Fruit fly (Drosophila melanogaster): ENCODE results near the gene kto.
A peak's percentile ranks its signal among the peaks of the same experiment; 100 is the strongest.

kto gene

DNA sequence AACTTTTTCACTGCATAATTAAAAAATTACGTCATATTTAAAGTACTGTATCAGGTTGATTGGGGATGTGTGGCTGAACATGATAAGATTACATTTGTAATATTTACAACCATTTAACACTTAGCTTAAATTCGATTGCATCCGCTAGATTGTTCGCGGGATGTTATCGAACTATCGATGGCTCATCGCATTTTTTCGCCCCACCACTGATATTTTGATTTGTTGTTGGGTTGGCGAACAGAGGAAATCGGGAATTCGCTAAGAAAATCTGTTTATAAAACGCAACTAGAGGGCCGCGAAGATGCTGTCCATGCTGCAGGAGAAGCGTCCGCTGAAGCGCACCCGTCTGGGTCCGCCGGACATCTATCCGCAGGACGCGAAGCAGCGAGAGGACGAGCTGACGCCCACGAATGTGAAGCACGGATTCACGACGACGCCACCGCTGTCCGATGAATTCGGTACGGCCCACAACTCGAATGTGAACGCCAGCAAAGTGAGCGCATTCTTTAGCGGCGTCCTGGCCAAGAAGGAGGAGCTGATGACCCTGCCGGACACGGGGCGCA lies at the start of gene kto:
Gene kto (plus strand): TSS at position 240 of the 563 bp plus-strand sequence.
- TF ChIP-seq EcR (GFP tag; optimal IDR thresholded peaks at IDR 0.05) (no peak), usp (GFP tag; optimal IDR thresholded peaks at IDR 0.05) (no peak), CG8478 (optimal IDR thresholded peaks at IDR 0.05) (no peak), Dll (optimal IDR thresholded peaks at IDR 0.05) (no peak), psq (optimal IDR thresholded peaks at IDR 0.05) (no peak), pan (optimal IDR thresholded peaks at IDR 0.05) (no peak)

DNA sequence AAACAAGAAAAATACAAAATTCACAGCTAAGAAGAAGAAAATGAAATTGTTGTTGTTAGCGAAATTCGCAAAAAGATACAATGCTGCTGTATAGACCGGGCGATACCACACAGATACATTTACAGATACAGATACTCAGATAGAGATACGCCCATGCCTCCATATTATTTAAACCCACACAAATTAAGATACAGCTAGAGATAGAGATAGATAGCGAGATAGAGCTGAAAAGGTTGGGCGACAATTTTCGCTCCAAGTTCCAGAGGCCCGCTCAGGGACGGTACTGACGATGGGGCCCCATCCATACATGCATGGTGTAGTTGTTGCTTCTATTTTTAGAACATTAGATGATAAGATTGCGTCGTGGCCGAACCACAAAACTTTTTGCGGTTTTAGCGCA lies 48.8 kb upstream of the kto start:
- no peak for TF ChIP-seq CG8478 (optimal IDR thresholded peaks at IDR 0.05)
- TF ChIP-seq pan (optimal IDR thresholded peaks at IDR 0.05), result no peak
- TF ChIP-seq Dll (optimal IDR thresholded peaks at IDR 0.05), result no peak
- TF ChIP-seq EcR (GFP tag; optimal IDR thresholded peaks at IDR 0.05), result no peak
- TF ChIP-seq psq (optimal IDR thresholded peaks at IDR 0.05), result no peak
- TF ChIP-seq usp (GFP tag; optimal IDR thresholded peaks at IDR 0.05), result no peak

DNA sequence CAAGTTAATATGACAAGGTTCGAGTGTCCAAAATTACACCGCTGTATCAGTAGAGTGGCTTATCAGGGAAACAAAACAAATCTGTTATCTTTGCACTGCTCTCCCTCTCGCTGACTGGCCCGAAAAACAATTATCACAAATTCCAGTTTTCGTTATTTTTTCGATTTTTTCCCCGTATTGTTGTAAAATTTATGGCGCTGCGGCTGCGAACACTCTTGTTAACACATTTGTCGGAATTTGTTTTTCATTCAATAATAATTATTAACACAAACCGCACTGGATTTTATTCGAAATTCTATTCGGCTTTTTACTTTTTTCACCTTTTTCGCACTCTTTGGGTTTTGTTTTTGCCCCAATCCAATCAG lies 45.9 kb upstream of the kto start:
- no peak for TF ChIP-seq psq (optimal IDR thresholded peaks at IDR 0.05)
- no peak for TF ChIP-seq CG8478 (optimal IDR thresholded peaks at IDR 0.05)
- TF ChIP-seq EcR (GFP tag; optimal IDR thresholded peaks at IDR 0.05), result no peak
- TF ChIP-seq pan (optimal IDR thresholded peaks at IDR 0.05), result no peak

DNA sequence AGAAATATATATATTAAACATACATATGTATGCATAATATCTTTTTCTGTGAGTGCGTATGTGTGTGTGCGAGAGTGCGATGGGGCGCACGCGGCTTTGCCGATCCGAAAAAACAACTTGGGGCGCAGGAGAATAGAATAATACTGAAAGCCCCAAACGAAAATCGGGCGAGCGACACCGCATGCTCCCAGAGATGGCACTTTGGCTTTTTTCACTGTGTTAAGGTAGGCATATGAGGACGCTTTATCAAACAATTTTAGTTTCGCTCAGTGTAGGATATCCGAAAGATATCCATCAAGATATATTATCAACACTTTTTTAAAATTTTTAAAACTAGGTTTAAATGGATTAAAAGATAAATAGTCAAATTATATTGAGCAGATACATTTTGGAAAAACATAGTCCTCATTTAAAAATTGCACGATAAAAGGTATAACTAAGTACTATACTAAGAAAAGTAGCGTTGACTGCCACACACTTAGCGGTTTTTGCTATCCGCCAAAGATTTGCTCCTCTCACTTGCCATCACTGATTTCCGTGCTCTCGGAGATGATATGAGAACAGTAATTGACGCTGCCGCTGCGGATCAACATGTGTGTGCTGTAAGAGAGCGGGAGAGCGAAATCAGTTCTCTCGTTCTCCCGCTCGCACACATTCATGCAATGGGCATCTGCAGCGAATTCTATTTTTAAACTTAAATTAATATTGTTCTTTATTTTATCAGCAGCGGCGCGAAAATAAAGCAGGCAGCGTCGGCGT lies 45.3 kb upstream of the kto start:
- TF ChIP-seq Dll (optimal IDR thresholded peaks at IDR 0.05), result peak; percentile 89
- no peak for TF ChIP-seq pan (optimal IDR thresholded peaks at IDR 0.05)

DNA sequence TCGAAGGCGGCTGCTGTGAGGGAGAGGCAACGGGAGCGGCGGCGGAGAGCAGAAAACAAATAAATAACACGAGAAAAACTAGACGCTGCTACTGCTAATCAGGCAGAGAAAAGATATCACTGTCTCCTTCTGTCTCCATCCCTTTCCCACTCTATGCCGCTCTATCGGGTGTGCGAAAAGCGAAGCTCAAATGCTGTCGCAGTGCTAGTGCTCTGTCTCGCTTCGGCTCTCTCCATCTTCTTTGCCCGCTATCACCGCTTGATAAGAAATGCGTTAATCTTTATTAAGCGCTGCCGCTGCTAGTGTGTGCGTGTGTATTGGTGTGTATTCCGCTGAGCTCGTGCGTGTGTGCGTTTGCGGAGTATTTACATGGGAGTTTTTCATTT lies 44.7 kb upstream of the kto start:
- TF ChIP-seq psq (optimal IDR thresholded peaks at IDR 0.05), result no peak
- no peak for TF ChIP-seq usp (GFP tag; optimal IDR thresholded peaks at IDR 0.05)
- TF ChIP-seq pan (optimal IDR thresholded peaks at IDR 0.05), result no peak
- peak; percentile 56 for TF ChIP-seq Dll (optimal IDR thresholded peaks at IDR 0.05)

DNA sequence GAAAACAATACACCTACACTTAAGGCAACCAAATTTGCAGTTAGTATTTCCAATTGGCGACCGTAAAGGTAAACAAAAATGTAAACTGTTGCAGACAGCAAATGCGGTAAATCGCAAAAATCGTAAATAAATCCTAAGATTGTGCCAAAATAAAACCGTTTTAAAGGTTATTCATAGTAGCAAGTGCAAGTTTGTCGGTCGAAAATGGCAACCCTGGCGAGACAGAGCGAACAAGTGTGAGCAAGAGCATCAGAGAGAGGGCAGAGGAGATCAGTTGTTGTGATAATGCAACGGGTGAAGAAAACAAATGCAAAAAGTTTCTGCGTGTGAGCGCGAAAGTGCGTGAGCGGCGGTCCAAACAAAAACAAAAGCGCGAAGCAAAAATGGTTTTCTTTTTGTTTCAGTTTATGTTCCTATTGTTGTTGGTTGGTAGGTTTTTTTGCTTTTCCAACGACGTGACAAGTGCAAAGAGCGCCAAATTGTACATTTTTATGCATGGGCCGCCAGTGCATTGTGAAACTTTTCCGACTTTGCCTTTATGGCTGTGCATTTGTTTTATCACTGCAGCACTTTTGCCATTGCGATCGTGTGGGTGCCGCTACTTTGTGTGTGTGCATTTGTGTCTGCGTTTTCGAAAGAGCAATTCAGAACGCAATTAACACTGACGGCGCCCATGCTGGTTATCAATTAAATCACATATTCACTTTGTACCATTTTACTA lies 43.5 kb upstream of the kto start:
- TF ChIP-seq pan (optimal IDR thresholded peaks at IDR 0.05), result no peak
- no peak for TF ChIP-seq CG8478 (optimal IDR thresholded peaks at IDR 0.05)
- no peak for TF ChIP-seq psq (optimal IDR thresholded peaks at IDR 0.05)
- TF ChIP-seq Dll (optimal IDR thresholded peaks at IDR 0.05), result no peak
- no peak for TF ChIP-seq EcR (GFP tag; optimal IDR thresholded peaks at IDR 0.05)
- no peak for TF ChIP-seq usp (GFP tag; optimal IDR thresholded peaks at IDR 0.05)

DNA sequence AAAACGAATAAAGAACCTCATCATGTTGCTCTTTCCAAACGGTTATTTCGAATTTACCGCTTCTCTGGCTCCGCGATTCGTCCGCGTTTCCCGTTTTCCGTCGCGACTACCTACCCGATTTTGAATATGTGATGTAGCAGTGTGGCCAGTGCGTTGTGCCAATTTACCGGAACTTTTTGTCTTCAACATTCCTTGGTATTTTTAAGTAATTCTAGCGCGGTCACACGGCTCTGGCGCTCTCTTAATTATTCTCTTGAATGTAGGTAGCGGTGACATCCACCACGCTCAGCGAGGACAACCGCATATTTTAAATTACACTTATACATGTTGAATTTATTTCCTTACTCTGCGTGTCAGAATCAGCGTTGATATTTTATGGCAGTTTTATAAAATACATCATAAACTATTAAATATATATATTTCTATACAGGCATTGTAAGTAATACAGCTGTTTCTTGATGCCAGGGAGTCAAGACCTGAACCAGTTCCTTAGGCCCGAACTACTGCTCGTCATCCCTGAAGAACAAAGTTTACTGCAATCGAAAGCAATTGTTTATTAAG lies 42.9 kb upstream of the kto start, which contains the start of the genes CG42637, Gyc76C and SREBP:
Gene CG42637 (minus strand): TSS at position 132 of the 561 bp plus-strand sequence.
Gene Gyc76C (minus strand): TSS at position 132 of the 561 bp plus-strand sequence.
Gene SREBP (plus strand): TSS at position 498 of the 561 bp plus-strand sequence.
- TF ChIP-seq pan (optimal IDR thresholded peaks at IDR 0.05), result no peak

DNA sequence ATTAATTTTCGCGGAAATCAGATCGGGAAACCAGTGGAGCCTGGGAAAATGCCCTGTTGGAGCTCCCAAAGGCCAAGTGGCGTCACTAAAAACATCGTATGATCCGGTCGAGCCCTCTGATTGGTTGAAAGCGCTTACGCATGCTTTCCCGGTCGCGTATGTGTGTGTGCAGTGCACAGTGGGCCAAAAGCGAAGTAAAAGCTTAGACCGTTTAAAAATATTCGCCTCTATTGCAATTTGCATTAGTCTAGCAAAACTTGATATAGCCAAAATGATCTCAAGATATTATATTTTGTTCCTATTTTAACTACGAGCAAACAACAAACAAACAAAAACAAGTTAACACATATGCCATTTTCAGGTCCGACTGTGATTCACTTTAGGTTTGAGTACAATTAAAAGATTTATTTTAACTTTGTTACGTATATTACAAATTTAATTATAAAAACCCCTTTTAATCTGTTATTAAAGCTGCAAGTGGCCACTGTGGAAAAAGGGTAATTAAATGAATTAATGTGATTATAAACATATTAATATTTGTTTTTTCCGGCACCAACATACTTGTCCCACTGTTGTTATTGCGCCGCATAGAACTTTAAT lies 42.1 kb upstream of the kto start:
- TF ChIP-seq CG8478 (optimal IDR thresholded peaks at IDR 0.05) (no peak), Dll (optimal IDR thresholded peaks at IDR 0.05) (no peak), psq (optimal IDR thresholded peaks at IDR 0.05) (no peak), usp (GFP tag; optimal IDR thresholded peaks at IDR 0.05) (no peak), EcR (GFP tag; optimal IDR thresholded peaks at IDR 0.05) (no peak), pan (optimal IDR thresholded peaks at IDR 0.05) (no peak)

DNA sequence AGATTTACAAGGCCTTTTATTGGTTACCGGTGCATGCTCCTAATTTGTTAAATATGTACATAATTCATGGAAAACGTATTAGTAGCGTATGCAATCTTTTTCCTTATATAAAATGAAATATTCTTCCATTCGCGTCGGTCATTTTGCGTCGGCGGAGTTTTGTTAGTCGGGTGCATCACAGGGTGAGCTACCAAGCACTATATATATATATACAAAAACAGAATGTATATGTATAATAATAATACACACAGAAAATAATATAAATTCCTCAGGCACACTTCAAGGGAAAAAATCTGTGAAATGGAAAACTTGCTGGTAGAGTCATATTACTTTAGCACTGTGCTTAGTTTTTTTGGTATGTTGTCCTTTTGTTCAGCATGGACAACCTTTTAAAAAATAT lies 37.4 kb upstream of the kto start, which contains the start of gene Ir76a:
Gene Ir76a (plus strand): TSS at position 301 of the 400 bp plus-strand sequence.
- TF ChIP-seq usp (GFP tag; optimal IDR thresholded peaks at IDR 0.05) (no peak), CG8478 (optimal IDR thresholded peaks at IDR 0.05) (no peak), Dll (optimal IDR thresholded peaks at IDR 0.05) (no peak), psq (optimal IDR thresholded peaks at IDR 0.05) (no peak), pan (optimal IDR thresholded peaks at IDR 0.05) (no peak), EcR (GFP tag; optimal IDR thresholded peaks at IDR 0.05) (no peak)

DNA sequence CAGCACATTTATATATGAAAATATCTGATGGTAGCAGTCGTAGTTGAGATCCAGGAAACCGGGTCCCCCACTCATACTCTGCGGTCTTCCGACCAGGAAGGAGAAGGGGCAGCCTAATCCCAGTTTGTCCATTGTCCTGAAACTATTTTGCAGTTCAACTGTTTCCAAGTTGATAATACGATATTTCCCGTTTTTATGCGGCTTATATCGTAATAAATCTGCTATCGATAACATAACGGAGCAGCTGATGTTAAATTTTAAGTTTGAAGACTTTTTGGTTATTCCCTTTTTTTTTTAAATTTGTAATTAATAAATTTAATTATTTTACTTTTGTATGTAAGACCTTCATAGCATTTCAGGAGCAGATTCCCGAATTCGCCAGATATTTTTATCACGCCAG lies 35.3 kb upstream of the kto start, which contains the start of gene CG14102:
Gene CG14102 (minus strand): TSS at position 187 of the 400 bp plus-strand sequence.
- TF ChIP-seq pan (optimal IDR thresholded peaks at IDR 0.05) (no peak), CG8478 (optimal IDR thresholded peaks at IDR 0.05) (no peak), psq (optimal IDR thresholded peaks at IDR 0.05) (no peak), Dll (optimal IDR thresholded peaks at IDR 0.05) (no peak), EcR (GFP tag; optimal IDR thresholded peaks at IDR 0.05) (no peak), usp (GFP tag; optimal IDR thresholded peaks at IDR 0.05) (no peak)

DNA sequence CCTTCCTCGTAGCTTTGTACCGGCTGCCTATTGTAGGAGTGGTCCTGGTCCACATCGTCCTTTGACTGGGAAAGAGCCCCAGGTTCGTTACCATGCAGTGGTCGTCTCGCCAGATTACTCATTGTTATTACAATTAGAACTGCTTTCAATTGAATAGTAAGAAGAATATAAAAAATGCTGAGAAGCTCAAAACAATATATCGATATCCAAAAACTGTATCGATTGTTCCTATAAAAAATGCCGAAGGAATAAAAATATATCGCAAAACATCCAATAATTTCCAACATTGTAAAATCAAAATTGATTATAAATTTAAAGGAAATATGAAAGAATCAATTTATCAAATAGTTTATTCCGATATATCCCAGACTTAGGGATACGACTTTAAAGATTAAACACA lies 31.5 kb upstream of the kto start, which contains the start of the genes TORIP and Ccdc58:
Gene TORIP (minus strand): TSS at position 173 of the 400 bp plus-strand sequence.
Gene Ccdc58 (plus strand): TSS at position 274 of the 400 bp plus-strand sequence.
- no peak for TF ChIP-seq CG8478 (optimal IDR thresholded peaks at IDR 0.05)
- TF ChIP-seq psq (optimal IDR thresholded peaks at IDR 0.05), result no peak

DNA sequence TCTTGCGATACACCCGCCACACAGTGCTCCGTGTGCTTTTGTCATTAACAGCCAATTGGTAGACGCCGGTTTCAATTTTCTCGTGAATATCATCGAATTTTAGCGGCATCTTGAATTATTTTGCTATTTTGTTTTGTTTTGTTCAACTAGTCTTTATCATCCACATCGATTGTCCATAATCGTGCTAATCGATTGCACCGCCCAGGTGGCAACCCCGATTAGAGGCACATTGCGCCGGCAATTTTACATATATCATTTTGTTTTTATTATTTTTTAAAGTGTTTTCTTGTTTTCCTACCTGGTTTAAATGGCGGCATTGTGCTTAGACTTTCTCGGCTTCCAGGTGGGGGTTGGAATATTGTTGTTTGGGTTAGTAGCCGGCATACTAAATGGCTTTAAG lies 30.5 kb upstream of the kto start, which contains the start of gene CG34116:
Gene CG34116 (minus strand): TSS at position 142 of the 400 bp plus-strand sequence.
- TF ChIP-seq psq (optimal IDR thresholded peaks at IDR 0.05), result no peak
- no peak for TF ChIP-seq CG8478 (optimal IDR thresholded peaks at IDR 0.05)
- TF ChIP-seq Dll (optimal IDR thresholded peaks at IDR 0.05), result no peak
- TF ChIP-seq EcR (GFP tag; optimal IDR thresholded peaks at IDR 0.05), result no peak
- no peak for TF ChIP-seq pan (optimal IDR thresholded peaks at IDR 0.05)
- no peak for TF ChIP-seq usp (GFP tag; optimal IDR thresholded peaks at IDR 0.05)
